Worm (Caenorhabditis elegans) whole organism, midembryonic: ENCODE results near the gene zif-1.

ENCODE experiments used
- flt-1 ChIP-seq: fragments of 200-800 bp; sonication (Bioruptor generic); IDR thresholded peaks from 2 replicates; pipeline ENCODE4 v1.3.6; 2022; ENCODE audit warnings: missing genetic modification characterization, missing compliant biosample characterization
- ztf-23 ChIP-seq: fragments of 200-800 bp; sonication (Bioruptor generic); IDR thresholded peaks from 2 replicates; pipeline ENCODE4 v1.3.6; 2022; ENCODE audit warnings: missing genetic modification reagents, missing genetic modification characterization, missing compliant biosample characterization

DNA sequence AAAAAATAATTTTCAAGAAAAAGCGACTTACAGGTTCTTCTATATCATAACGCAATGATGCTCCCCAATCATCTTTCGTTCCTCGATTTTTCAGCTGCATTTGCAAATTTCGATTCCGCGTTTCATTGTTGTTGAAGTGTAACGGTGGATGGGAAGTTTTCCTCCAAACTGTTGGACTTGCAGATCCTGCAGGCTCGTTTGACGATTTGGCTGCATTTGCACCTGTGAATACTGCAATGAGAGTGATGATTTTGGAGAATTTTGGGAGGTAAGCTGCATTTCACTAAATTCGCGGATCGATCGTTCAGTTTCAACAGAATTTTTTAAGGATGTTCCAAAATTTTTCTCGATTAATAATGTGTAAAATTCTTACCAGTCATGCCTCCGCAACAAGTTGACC lies 21.7 kb upstream of the zif-1 start:
- no peak for TF ChIP-seq ztf-23 (GFP tag; lab: Robert Waterston, UW)
- no peak for TF ChIP-seq flt-1 (GFP tag; lab: Robert Waterston, UW)
